Worm (Caenorhabditis elegans) whole organism, L4 larva: ENCODE results near the gene swt-5.

Experiments
- D1046.2 ChIP-seq: fragments of 200-800 bp; sonication (Bioruptor generic); IDR thresholded peaks from 2 replicates; pipeline ENCODE4 v1.3.6; 2022; ENCODE audit warnings: missing genetic modification characterization, missing compliant biosample characterization
- F10B5.3 ChIP-seq: sonication (generic microtip); optimal IDR thresholded peaks from 2 replicates; lab custom pipeline; 2016; ENCODE audit warnings: mild to moderate bottlenecking, missing genetic modification characterization, missing compliant biosample characterization
- F26F4.8 ChIP-seq: fragments of 200-800 bp; sonication (Bioruptor generic); conservative IDR thresholded peaks from 2 replicates; pipeline ENCODE4 v1.3.6; 2022; ENCODE audit warnings: missing genetic modification characterization, missing compliant biosample characterization
- T26A8.4 ChIP-seq: fragments of 200-800 bp; sonication (Bioruptor generic); IDR thresholded peaks from 2 replicates; pipeline ENCODE4 v1.3.6; 2022; ENCODE audit warnings: missing genetic modification characterization, missing compliant biosample characterization
- Y105C5A.15 ChIP-seq: fragments of 200-800 bp; sonication (Bioruptor generic); IDR thresholded peaks from 2 replicates; pipeline ENCODE4 v1.3.6; 2022; ENCODE audit warnings: missing genetic modification characterization, missing compliant biosample characterization
- Y48G9A.11 ChIP-seq: fragments of 200-800 bp; sonication (Bioruptor generic); IDR thresholded peaks from 2 replicates; pipeline ENCODE4 v1.3.6; 2022; ENCODE audit warnings: missing genetic modification reagents, missing genetic modification characterization, missing compliant biosample characterization
- Y5F2A.4 ChIP-seq: fragments of 200-800 bp; sonication (Bioruptor generic); optimal IDR thresholded peaks from 2 replicates; lab custom pipeline; 2018; ENCODE audit warnings: mild to moderate bottlenecking, missing genetic modification characterization, missing compliant biosample characterization
- aha-1 ChIP-seq: fragments of 150-350 bp; peaks from one replicate; lab custom pipeline; 2014; ENCODE audit warnings: missing biosample characterization, missing genetic modification characterization
- ama-1 ChIP-seq: fragments of 150-350 bp; optimal IDR thresholded peaks from 2 replicates; lab custom pipeline; 2014; ENCODE audit warnings: inconsistent platforms, mixed read lengths
- arid-1 ChIP-seq: fragments of 200-800 bp; sonication (Bioruptor generic); conservative IDR thresholded peaks from 2 replicates; pipeline ENCODE4 v1.3.6; 2022; ENCODE audit warnings: missing genetic modification reagents, missing genetic modification characterization, missing compliant biosample characterization
- ceh-20 ChIP-seq: fragments of 200-800 bp; sonication (Bioruptor generic); IDR thresholded peaks from 2 replicates; pipeline ENCODE4 v1.3.6; 2022; ENCODE audit warnings: missing genetic modification reagents, missing genetic modification characterization, missing compliant biosample characterization
- ceh-32 ChIP-seq: sonication (generic microtip); optimal IDR thresholded peaks from 2 replicates; lab custom pipeline; 2016; ENCODE audit warnings: mild to moderate bottlenecking, missing genetic modification characterization, missing compliant biosample characterization; ENCODE audit not compliant: poor library complexity
- ceh-62 ChIP-seq: sonication (generic microtip); optimal IDR thresholded peaks from 2 replicates; lab custom pipeline; 2017; ENCODE audit warnings: missing biosample characterization, missing genetic modification characterization
- ctbp-1 ChIP-seq: fragments of 200-800 bp; sonication (Bioruptor generic); IDR thresholded peaks from 2 replicates; pipeline ENCODE4 v1.3.6; 2022; ENCODE audit warnings: missing genetic modification reagents, missing genetic modification characterization, missing compliant biosample characterization
- daf-19 ChIP-seq: fragments of 200-800 bp; sonication (Bioruptor generic); conservative IDR thresholded peaks from 2 replicates; pipeline ENCODE4 v1.3.6; 2022; ENCODE audit warnings: missing genetic modification characterization, missing compliant biosample characterization
- duxl-1 ChIP-seq: sonication (generic microtip); optimal IDR thresholded peaks from 2 replicates; lab custom pipeline; 2016; ENCODE audit warnings: mild to moderate bottlenecking, missing genetic modification characterization, moderate library complexity, missing compliant biosample characterization; ENCODE audit not compliant: poor library complexity
- fkh-10 ChIP-seq: fragments of 150-350 bp; optimal IDR thresholded peaks from 2 replicates; lab custom pipeline; 2014; ENCODE audit warnings: missing biosample characterization, missing genetic modification reagents, missing genetic modification characterization
- gei-8 ChIP-seq: fragments of 200-800 bp; sonication (Bioruptor generic); optimal IDR thresholded peaks from 2 replicates; lab custom pipeline; 2018; ENCODE audit warnings: mild to moderate bottlenecking, missing genetic modification characterization, missing compliant biosample characterization
- hlh-30 ChIP-seq: sonication (generic microtip); optimal IDR thresholded peaks from 2 replicates; lab custom pipeline; 2017; ENCODE audit warnings: antibody characterized with exemption, mild to moderate bottlenecking, missing genetic modification characterization, missing compliant biosample characterization; ENCODE audit not compliant: insufficient read depth
- jun-1 ChIP-seq: fragments of 150-350 bp; optimal IDR thresholded peaks from 2 replicates; lab custom pipeline; 2014; ENCODE audit warnings: missing biosample characterization, missing genetic modification reagents, missing genetic modification characterization
- lim-7 ChIP-seq: fragments of 200-800 bp; sonication (Bioruptor generic); IDR thresholded peaks from 2 replicates; pipeline ENCODE4 v1.3.6; 2022; ENCODE audit warnings: missing genetic modification characterization, missing compliant biosample characterization
- lin-15B ChIP-seq: fragments of 150-350 bp; sonication (generic microtip); optimal IDR thresholded peaks from 3 replicates; lab custom pipeline; 2014; ENCODE audit warnings: missing biosample characterization, missing genetic modification characterization
- lin-29 ChIP-seq: fragments of 200-800 bp; sonication (Bioruptor generic); IDR thresholded peaks from 2 replicates; pipeline ENCODE4 v1.3.6; 2022; ENCODE audit warnings: missing genetic modification reagents, missing genetic modification characterization, missing compliant biosample characterization
- lin-38 ChIP-seq: fragments of 200-800 bp; sonication (Bioruptor generic); IDR thresholded peaks from 2 replicates; pipeline ENCODE4 v1.3.6; 2022; ENCODE audit warnings: missing genetic modification reagents, missing genetic modification characterization, missing compliant biosample characterization
- lin-39 ChIP-seq: fragments of 150-350 bp; optimal IDR thresholded peaks from 2 replicates; lab custom pipeline; 2014; ENCODE audit warnings: missing biosample characterization, missing genetic modification reagents, missing genetic modification characterization
- lir-3 ChIP-seq: sonication (generic microtip); optimal IDR thresholded peaks from 2 replicates; lab custom pipeline; 2016; ENCODE audit warnings: mild to moderate bottlenecking, missing genetic modification characterization, missing compliant biosample characterization
- lsy-2 ChIP-seq, 2 experiments: fragments of 150-350 bp in 1 of 2; sonication (generic microtip) in 1 of 2; optimal IDR thresholded peaks; 2 replicates each; lab custom pipeline; 2014 to 2017; ENCODE audit warnings: missing biosample characterization in 2 of 2, missing genetic modification characterization in 2 of 2
- madf-5 ChIP-seq, 2 experiments: fragments of 200-800 bp; sonication (Bioruptor generic); IDR thresholded peaks; 2 replicates each; pipeline ENCODE4 v1.3.6; 2022; ENCODE audit warnings: missing compliant biosample characterization in 2 of 2, missing genetic modification characterization in 2 of 2
- mxl-3 ChIP-seq: fragments of 200-800 bp; sonication (Bioruptor generic); optimal IDR thresholded peaks from 2 replicates; lab custom pipeline; 2018; ENCODE audit warnings: mild to moderate bottlenecking, missing genetic modification characterization, missing compliant biosample characterization
- nhr-102 ChIP-seq: sonication (generic microtip); optimal IDR thresholded peaks from 2 replicates; lab custom pipeline; 2016; ENCODE audit warnings: mild to moderate bottlenecking, missing genetic modification characterization, moderate library complexity, missing compliant biosample characterization
- nhr-11 ChIP-seq: fragments of 150-350 bp; optimal IDR thresholded peaks from 2 replicates; lab custom pipeline; 2014; ENCODE audit warnings: missing biosample characterization, missing genetic modification characterization
- nhr-111 ChIP-seq: fragments of 200-800 bp; sonication (Bioruptor generic); optimal IDR thresholded peaks from 2 replicates; lab custom pipeline; 2018; ENCODE audit warnings: mild to moderate bottlenecking, missing genetic modification characterization, missing compliant biosample characterization
- nhr-25 ChIP-seq: sonication (generic microtip); optimal IDR thresholded peaks from 2 replicates; lab custom pipeline; 2017; ENCODE audit warnings: missing genetic modification characterization, mild to moderate bottlenecking, missing compliant biosample characterization, antibody characterized with exemption, moderate library complexity, borderline replicate concordance; ENCODE audit not compliant: insufficient read depth
- nhr-41 ChIP-seq: fragments of 200-800 bp; sonication (Bioruptor generic); IDR thresholded peaks from 2 replicates; pipeline ENCODE4 v1.3.6; 2022; ENCODE audit warnings: missing genetic modification reagents, missing genetic modification characterization, missing compliant biosample characterization
- nhr-42 ChIP-seq: fragments of 200-800 bp; sonication (Bioruptor generic); IDR thresholded peaks from 2 replicates; pipeline ENCODE4 v1.3.6; 2022; ENCODE audit warnings: missing genetic modification characterization, missing compliant biosample characterization
- nhr-76 ChIP-seq: fragments of 150-350 bp; optimal IDR thresholded peaks from 2 replicates; lab custom pipeline; 2014; ENCODE audit warnings: missing biosample characterization, missing genetic modification characterization
- nhr-77 ChIP-seq: fragments of 150-350 bp; optimal IDR thresholded peaks from 2 replicates; lab custom pipeline; 2014; ENCODE audit warnings: missing biosample characterization, missing genetic modification characterization
- pha-4 ChIP-seq, 2 experiments: fragments of 150-350 bp in 1 of 2; fragments of 200-800 bp in 1 of 2; sonication (Bioruptor generic) in 1 of 2; IDR thresholded peaks in 1 of 2; optimal IDR thresholded peaks in 1 of 2; 2 replicates each; pipeline versions ENCODE4 v1.3.6 to Lab custom; 2014 to 2022; ENCODE audit warnings: missing genetic modification characterization in 2 of 2, missing genetic modification reagents in 2 of 2, missing biosample characterization in 1 of 2, missing compliant biosample characterization in 1 of 2
- rbr-2 ChIP-seq: sonication (generic microtip); optimal IDR thresholded peaks from 2 replicates; lab custom pipeline; 2016; ENCODE audit warnings: missing genotype, missing genetic modification characterization, missing compliant biosample characterization
- skn-1 ChIP-seq: fragments of 150-350 bp; optimal IDR thresholded peaks from 2 replicates; lab custom pipeline; 2014; ENCODE audit warnings: missing biosample characterization, missing genetic modification characterization
- snpc-1.2 ChIP-seq: fragments of 200-800 bp; sonication (Bioruptor generic); IDR thresholded peaks from 2 replicates; pipeline ENCODE4 v1.3.6; 2022; ENCODE audit warnings: missing genetic modification reagents, missing genetic modification characterization, missing compliant biosample characterization
- snpc-4 ChIP-seq: fragments of 150-350 bp; optimal IDR thresholded peaks from 2 replicates; lab custom pipeline; 2014; ENCODE audit warnings: missing biosample characterization, missing genetic modification characterization
- tag-97 ChIP-seq: fragments of 200-800 bp; sonication (Bioruptor generic); IDR thresholded peaks from 2 replicates; pipeline ENCODE4 v1.3.6; 2022; ENCODE audit warnings: missing genetic modification characterization, missing compliant biosample characterization
- unc-39 ChIP-seq: sonication (generic microtip); optimal IDR thresholded peaks from 2 replicates; lab custom pipeline; 2017; ENCODE audit warnings: missing biosample characterization, missing genetic modification characterization
- unc-62 ChIP-seq, 3 experiments: fragments of 150-350 bp in 1 of 3; sonication (generic microtip); optimal IDR thresholded peaks in 2 of 3; peaks in 1 of 3; 1 replicate in 1 of 3; 2 replicates in 2 of 3; lab custom pipeline; 2014 to 2017; ENCODE audit warnings: missing biosample characterization in 3 of 3, missing genetic modification characterization in 3 of 3, missing genetic modification reagents in 3 of 3, missing genotype in 1 of 3
- zfp-3 ChIP-seq: fragments of 200-800 bp; sonication (Bioruptor generic); conservative IDR thresholded peaks from 2 replicates; pipeline ENCODE4 v1.3.6; 2022; ENCODE audit warnings: missing genetic modification reagents, missing genetic modification characterization, missing compliant biosample characterization
- zip-11 ChIP-seq: fragments of 200-800 bp; sonication (Bioruptor generic); IDR thresholded peaks from 2 replicates; pipeline ENCODE4 v1.3.6; 2022; ENCODE audit warnings: missing genetic modification characterization, missing compliant biosample characterization
- ztf-11 ChIP-seq: fragments of 150-350 bp; optimal IDR thresholded peaks from 2 replicates; lab custom pipeline; 2014; ENCODE audit warnings: missing biosample characterization, missing genetic modification characterization
- ztf-7 ChIP-seq: fragments of 150-350 bp; optimal IDR thresholded peaks from 2 replicates; lab custom pipeline; 2014; ENCODE audit warnings: missing biosample characterization, missing genetic modification characterization

Gene swt-5

ce11 chrV:9503152-9503817, 2.1 kb downstream of the swt-5 start (continued):
- TF ChIP-seq rbr-2 (tag; lab: Kevin White, UChicago) (peak; percentile 75), aha-1 (tag; lab: Kevin White, UChicago) (peak; percentile 95), unc-62 (GFP tag; optimal IDR thresholded peaks at IDR 0.05 in 1 of 2; lab: Kevin White, UChicago) (peak in 1 of 2 experiments; percentile 93), unc-62 (tag; optimal IDR thresholded peaks at IDR 0.05; lab: Kevin White, UChicago) (no peak), snpc-4 (tag; lab: Kevin White, UChicago) (peak; percentile 81), lir-3 (peak; percentile 60), tag-97 (no peak), lim-7 (peak; percentile 87), unc-39 (tag; lab: Kevin White, UChicago) (no peak), zfp-3 (0 out of 2 replicates have a peak, but pooled peaks have one; percentile 59), ceh-62 (tag; lab: Kevin White, UChicago) (no peak), mxl-3 (GFP tag; lab: Kevin White, UChicago) (peak; percentile 54), nhr-77 (tag; lab: Kevin White, UChicago) (peak; percentile 12), ztf-7 (tag; lab: Kevin White, UChicago) (no peak), nhr-11 (tag; lab: Kevin White, UChicago) (no peak), lin-38 (GFP tag; lab: Robert Waterston, UW) (no peak; the same call in 1 of the 2 replicates), Y48G9A.11 (GFP tag; lab: Robert Waterston, UW) (peak; percentile 76), jun-1 (no peak), madf-5 (GFP tag; IDR thresholded peaks at IDR 0.05; lab: Robert Waterston, UW) (peak; percentile 72 to 73; a peak in 1 of 4 replicates), duxl-1 (peak; percentile 65), arid-1 (GFP tag; lab: Robert Waterston, UW) (peak; percentile 78), hlh-30 (tag; lab: Kevin White, UChicago) (peak; percentile 6), lin-39 (no peak), Y5F2A.4 (GFP tag; lab: Kevin White, UChicago) (peak; percentile 35), nhr-76 (no peak), daf-19 (GFP tag; lab: Robert Waterston, UW) (peak; percentile 89), zip-11 (0 out of 2 replicates have a peak, but pooled peaks have one; percentile 49), D1046.2 (GFP tag; lab: Robert Waterston, UW) (peak; percentile 86), lin-15B (tag; lab: Kevin White, UChicago) (no peak), nhr-102 (tag; lab: Kevin White, UChicago) (peak; percentile 68), nhr-42 (peak; percentile 81), nhr-25 (tag; lab: Kevin White, UChicago) (peak; percentile 39), T26A8.4 (GFP tag; lab: Robert Waterston, UW) (peak; percentile 88), skn-1 (tag; lab: Kevin White, UChicago) (no peak), lsy-2 (tag; optimal IDR thresholded peaks at IDR 0.05; lab: Kevin White, UChicago) (peak in 1 of 2 experiments; percentile 65), fkh-10 (GFP tag; lab: Kevin White, UChicago) (no peak), ctbp-1 (GFP tag; lab: Robert Waterston, UW) (peak; percentile 87), ama-1 (lab: Kevin White, UChicago) (no peak), lin-29 (GFP tag; lab: Robert Waterston, UW) (peak; percentile 56; the same call in 1 of the 2 replicates), F10B5.3 (tag; lab: Kevin White, UChicago) (no peak), pha-4 (GFP tag; IDR thresholded peaks at IDR 0.05; lab: Robert Waterston, UW) (peak; percentile 88; the same call in 1 of the 2 replicates), pha-4 (tag; optimal IDR thresholded peaks at IDR 0.05; lab: Kevin White, UChicago) (no peak), snpc-1.2 (GFP tag; lab: Robert Waterston, UW) (peak; percentile 85; the same call in 1 of the 2 replicates), ztf-11 (tag; lab: Kevin White, UChicago) (no peak), gei-8 (GFP tag; lab: Kevin White, UChicago) (peak; percentile 85), nhr-111 (peak; percentile 6), Y105C5A.15 (no peak), ceh-20 (peak; percentile 84), nhr-41 (peak; percentile 62; the same call in 1 of the 2 replicates), ceh-32 (tag; lab: Kevin White, UChicago) (no peak), F26F4.8 (GFP tag; lab: Robert Waterston, UW) (peak; percentile 77; the same call in 1 of the 2 replicates)
